Worm (Caenorhabditis elegans) whole organism, L2 larva: ENCODE data around the gene F22F7.3.
"Not testable (repeated sequence)": the region's sequence is repeated elsewhere in the genome, so short reads cannot be mapped to it uniquely, and the experiment has no call there.

Experiments
- elt-1 ChIP-seq: fragments of 150-350 bp; optimal IDR thresholded peaks from 2 replicates; lab custom pipeline; 2014; ENCODE audit warnings: missing biosample characterization, missing genetic modification characterization
- elt-3 ChIP-seq: sonication (generic microtip); optimal IDR thresholded peaks from 2 replicates; lab custom pipeline; 2017; ENCODE audit warnings: missing biosample characterization, missing genetic modification characterization
- nhr-25 ChIP-seq: fragments of 150-350 bp; sonication (generic microtip); optimal IDR thresholded peaks from 3 replicates; lab custom pipeline; 2014; ENCODE audit warnings: missing biosample characterization, missing genetic modification characterization
- skn-1 ChIP-seq: sonication (generic microtip); optimal IDR thresholded peaks from 2 replicates; lab custom pipeline; 2017; ENCODE audit warnings: missing biosample characterization, missing genetic modification characterization
- unc-39 ChIP-seq: fragments of 150-350 bp; optimal IDR thresholded peaks from 2 replicates; lab custom pipeline; 2014; ENCODE audit warnings: missing biosample characterization, missing genetic modification characterization
- unc-62 ChIP-seq: fragments of 150-350 bp; optimal IDR thresholded peaks from 2 replicates; lab custom pipeline; 2014; ENCODE audit warnings: missing biosample characterization, missing genetic modification reagents, missing genetic modification characterization
- ztf-4 ChIP-seq: fragments of 150-350 bp; optimal IDR thresholded peaks from 2 replicates; lab custom pipeline; 2014; ENCODE audit warnings: missing biosample characterization, missing genetic modification characterization

ce11 chrV:2085745-2086267, 24.7 kb upstream of the F22F7.3 start, which contains the start of gene F36F12.3:
- TF ChIP-seq elt-3 (tag; lab: Kevin White, UChicago); elt-1 (tag; lab: Kevin White, UChicago); skn-1; unc-62; nhr-25; ztf-4 (tag; lab: Kevin White, UChicago); unc-39 (tag; lab: Kevin White, UChicago): not testable (repeated sequence)
